Worm (Caenorhabditis elegans) whole organism, L1 larva: ENCODE results near the gene scrm-3.

Experiments
- blmp-1 ChIP-seq: fragments of 150-350 bp; optimal IDR thresholded peaks from 2 replicates; lab custom pipeline; 2014; ENCODE audit warnings: missing biosample characterization, missing genetic modification characterization
- ces-1 ChIP-seq: fragments of 150-350 bp; optimal IDR thresholded peaks from 2 replicates; lab custom pipeline; 2014; ENCODE audit warnings: missing biosample characterization, missing genetic modification reagents, missing genetic modification characterization
- mdl-1 ChIP-seq, 2 experiments: fragments of 150-350 bp; optimal IDR thresholded peaks; 2 replicates each; lab custom pipeline; 2014 to 2017; ENCODE audit warnings: missing biosample characterization in 2 of 2, missing genetic modification characterization in 2 of 2, inconsistent platforms in 1 of 2
- nhr-11 ChIP-seq: fragments of 150-350 bp; optimal IDR thresholded peaks from 2 replicates; lab custom pipeline; 2014; ENCODE audit warnings: missing biosample characterization, missing genetic modification characterization
- nhr-20 ChIP-seq: sonication (generic microtip); optimal IDR thresholded peaks from 2 replicates; lab custom pipeline; 2016; ENCODE audit warnings: mild to moderate bottlenecking, missing genetic modification characterization, missing compliant biosample characterization
- nhr-237 ChIP-seq: fragments of 150-350 bp; optimal IDR thresholded peaks from 2 replicates; lab custom pipeline; 2014; ENCODE audit warnings: missing biosample characterization, missing genetic modification characterization
- nhr-90 ChIP-seq: sonication (generic microtip); optimal IDR thresholded peaks from 2 replicates; lab custom pipeline; 2016; ENCODE audit warnings: mild to moderate bottlenecking, missing genetic modification characterization, missing compliant biosample characterization; ENCODE audit not compliant: poor library complexity
- pqm-1 ChIP-seq: sonication (generic microtip); optimal IDR thresholded peaks from 3 replicates; lab custom pipeline; 2017; ENCODE audit warnings: missing biosample characterization, missing genetic modification characterization
- snpc-4 ChIP-seq: fragments of 150-350 bp; optimal IDR thresholded peaks from 2 replicates; lab custom pipeline; 2014; ENCODE audit warnings: missing biosample characterization, missing genetic modification characterization
- sox-4 ChIP-seq: sonication (generic microtip); optimal IDR thresholded peaks from 2 replicates; lab custom pipeline; 2016; ENCODE audit warnings: missing genetic modification characterization, missing compliant biosample characterization
- tbx-2 ChIP-seq: sonication (generic microtip); optimal IDR thresholded peaks from 2 replicates; lab custom pipeline; 2016; ENCODE audit warnings: missing genetic modification characterization, missing compliant biosample characterization
- unc-30 ChIP-seq: sonication (generic microtip); optimal IDR thresholded peaks from 2 replicates; lab custom pipeline; 2017; ENCODE audit warnings: missing biosample characterization, missing genetic modification characterization
- unc-98 ChIP-seq: fragments of 200-800 bp; sonication (Bioruptor generic); IDR thresholded peaks from 2 replicates; pipeline ENCODE4 v1.3.6; 2022; ENCODE audit warnings: missing genetic modification characterization, missing compliant biosample characterization
- ztf-11 ChIP-seq, 2 experiments: sonication (generic microtip); optimal IDR thresholded peaks; 2 replicates each; lab custom pipeline; 2016 to 2017; ENCODE audit warnings: missing genetic modification characterization in 2 of 2, missing biosample characterization in 1 of 2, missing compliant biosample characterization in 1 of 2

DNA sequence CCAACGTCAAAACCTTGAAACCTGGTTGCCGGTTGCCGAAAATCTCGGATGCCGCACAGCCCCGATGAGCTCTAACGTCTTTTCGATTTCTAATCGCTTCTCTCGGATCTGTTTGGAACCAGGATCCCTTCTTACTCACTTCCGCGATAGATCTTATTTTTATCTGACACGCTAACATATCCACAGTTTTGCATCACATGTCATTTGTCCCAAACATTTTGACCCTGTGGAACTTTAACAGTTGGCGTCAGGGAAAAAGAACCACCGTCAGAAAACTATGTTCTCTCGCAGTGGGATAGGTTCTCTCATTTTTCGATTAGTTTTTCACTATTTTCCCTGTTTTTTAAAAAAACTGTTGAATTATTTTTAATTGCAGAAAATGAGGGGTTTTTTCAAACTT is 41.3 kb upstream of the scrm-3 start, which contains the start of gene T20D4.11:
- TF ChIP-seq nhr-237 (tag; lab: Kevin White, UChicago) (no peak), unc-98 (GFP tag; lab: Robert Waterston, UW) (no peak), tbx-2 (tag; lab: Kevin White, UChicago) (no peak), blmp-1 (tag; lab: Kevin White, UChicago) (no peak), nhr-11 (tag; lab: Kevin White, UChicago) (no peak), unc-30 (tag; lab: Kevin White, UChicago) (no peak), nhr-90 (tag; lab: Kevin White, UChicago) (no peak), ztf-11 (tag; optimal IDR thresholded peaks at IDR 0.05; lab: Kevin White, UChicago) (no peak), nhr-20 (tag; lab: Kevin White, UChicago) (no peak), snpc-4 (tag; lab: Kevin White, UChicago) (no peak), pqm-1 (tag; lab: Kevin White, UChicago) (no peak), mdl-1 (tag; optimal IDR thresholded peaks at IDR 0.05; lab: Kevin White, UChicago) (no peak), ces-1 (GFP tag; lab: Kevin White, UChicago) (no peak), sox-4 (tag; lab: Kevin White, UChicago) (no peak)
